Worm (Caenorhabditis elegans) whole organism, L4 larva: ENCODE measurements around the gene baf-1.

Experiments used
- F10B5.3 ChIP-seq: sonication (generic microtip); optimal IDR thresholded peaks from 2 replicates; lab custom pipeline; 2016; ENCODE audit warnings: mild to moderate bottlenecking, missing genetic modification characterization, missing compliant biosample characterization
- F26F4.8 ChIP-seq: fragments of 200-800 bp; sonication (Bioruptor generic); conservative IDR thresholded peaks from 2 replicates; pipeline ENCODE4 v1.3.6; 2022; ENCODE audit warnings: missing genetic modification characterization, missing compliant biosample characterization
- F37D6.2 ChIP-seq: sonication (generic microtip); optimal IDR thresholded peaks from 2 replicates; lab custom pipeline; 2016; ENCODE audit warnings: mild to moderate bottlenecking, missing genetic modification characterization, missing compliant biosample characterization
- T20F7.1 ChIP-seq: fragments of 200-800 bp; sonication (Bioruptor generic); optimal IDR thresholded peaks from 2 replicates; lab custom pipeline; 2018; ENCODE audit warnings: mild to moderate bottlenecking, missing genetic modification characterization, missing compliant biosample characterization
- T26A8.4 ChIP-seq: fragments of 200-800 bp; sonication (Bioruptor generic); IDR thresholded peaks from 2 replicates; pipeline ENCODE4 v1.3.6; 2022; ENCODE audit warnings: missing genetic modification characterization, missing compliant biosample characterization
- ZK337.2 ChIP-seq: fragments of 200-800 bp; sonication (Bioruptor generic); IDR thresholded peaks from 2 replicates; pipeline ENCODE4 v1.3.6; 2022; ENCODE audit warnings: missing genetic modification reagents, missing genetic modification characterization, missing compliant biosample characterization
- ZK546.5 ChIP-seq, 2 experiments: sonication (generic microtip); optimal IDR thresholded peaks; 2 replicates each; lab custom pipeline; 2017; ENCODE audit warnings: missing biosample characterization in 2 of 2, missing genetic modification characterization in 2 of 2
- aha-1 ChIP-seq: fragments of 150-350 bp; peaks from one replicate; lab custom pipeline; 2014; ENCODE audit warnings: missing biosample characterization, missing genetic modification characterization
- aly-2 ChIP-seq: sonication (generic microtip); optimal IDR thresholded peaks from 2 replicates; lab custom pipeline; 2018; ENCODE audit warnings: missing biosample characterization, missing genetic modification characterization
- ceh-20 ChIP-seq: fragments of 200-800 bp; sonication (Bioruptor generic); IDR thresholded peaks from 2 replicates; pipeline ENCODE4 v1.3.6; 2022; ENCODE audit warnings: missing genetic modification reagents, missing genetic modification characterization, missing compliant biosample characterization
- ceh-32 ChIP-seq: sonication (generic microtip); optimal IDR thresholded peaks from 2 replicates; lab custom pipeline; 2016; ENCODE audit warnings: mild to moderate bottlenecking, missing genetic modification characterization, missing compliant biosample characterization; ENCODE audit not compliant: poor library complexity
- ces-1 ChIP-seq: fragments of 150-350 bp; sonication (generic microtip); optimal IDR thresholded peaks from 4 replicates; lab custom pipeline; 2014; ENCODE audit warnings: missing biosample characterization, missing genetic modification reagents, missing genetic modification characterization
- daf-12 ChIP-seq: fragments of 150-350 bp; optimal IDR thresholded peaks from 2 replicates; lab custom pipeline; 2014; ENCODE audit warnings: missing biosample characterization, missing genetic modification reagents, missing genetic modification characterization
- daf-19 ChIP-seq: fragments of 200-800 bp; sonication (Bioruptor generic); conservative IDR thresholded peaks from 2 replicates; pipeline ENCODE4 v1.3.6; 2022; ENCODE audit warnings: missing genetic modification characterization, missing compliant biosample characterization
- dmd-6 ChIP-seq: fragments of 200-800 bp; sonication (Bioruptor generic); IDR thresholded peaks from 2 replicates; pipeline ENCODE4 v1.3.6; 2022; ENCODE audit warnings: missing genetic modification reagents, missing genetic modification characterization, missing compliant biosample characterization
- dmd-8 ChIP-seq: fragments of 200-800 bp; sonication (Bioruptor generic); IDR thresholded peaks from 2 replicates; pipeline ENCODE4 v1.3.6; 2022; ENCODE audit warnings: missing genetic modification characterization, missing compliant biosample characterization
- dmd-9 ChIP-seq: fragments of 200-800 bp; sonication (Bioruptor generic); IDR thresholded peaks from 2 replicates; pipeline ENCODE4 v1.3.6; 2022; ENCODE audit warnings: missing genetic modification reagents, missing genetic modification characterization, missing compliant biosample characterization
- dve-1 ChIP-seq: sonication (generic microtip); optimal IDR thresholded peaks from 2 replicates; lab custom pipeline; 2017; ENCODE audit warnings: antibody characterized with exemption, mild to moderate bottlenecking, missing genetic modification characterization, missing compliant biosample characterization; ENCODE audit not compliant: insufficient read depth
- egl-43 ChIP-seq: fragments of 200-800 bp; sonication (Bioruptor generic); IDR thresholded peaks from 2 replicates; pipeline ENCODE4 v1.3.6; 2022; ENCODE audit warnings: missing genetic modification reagents, missing genetic modification characterization, missing compliant biosample characterization
- fkh-10 ChIP-seq: fragments of 150-350 bp; optimal IDR thresholded peaks from 2 replicates; lab custom pipeline; 2014; ENCODE audit warnings: missing biosample characterization, missing genetic modification reagents, missing genetic modification characterization
- hlh-30 ChIP-seq: sonication (generic microtip); optimal IDR thresholded peaks from 2 replicates; lab custom pipeline; 2017; ENCODE audit warnings: antibody characterized with exemption, mild to moderate bottlenecking, missing genetic modification characterization, missing compliant biosample characterization; ENCODE audit not compliant: insufficient read depth
- hmg-1.1 ChIP-seq: fragments of 200-800 bp; sonication (Bioruptor generic); IDR thresholded peaks from 2 replicates; pipeline ENCODE4 v1.3.6; 2022; ENCODE audit warnings: missing genetic modification reagents, missing genetic modification characterization, missing compliant biosample characterization
- jun-1 ChIP-seq: fragments of 150-350 bp; optimal IDR thresholded peaks from 2 replicates; lab custom pipeline; 2014; ENCODE audit warnings: missing biosample characterization, missing genetic modification reagents, missing genetic modification characterization
- lim-7 ChIP-seq: fragments of 200-800 bp; sonication (Bioruptor generic); IDR thresholded peaks from 2 replicates; pipeline ENCODE4 v1.3.6; 2022; ENCODE audit warnings: missing genetic modification characterization, missing compliant biosample characterization
- lin-1 ChIP-seq: fragments of 200-800 bp; sonication (Bioruptor generic); IDR thresholded peaks from 2 replicates; pipeline ENCODE4 v1.3.6; 2022; ENCODE audit warnings: missing genetic modification reagents, missing genetic modification characterization, missing compliant biosample characterization
- lin-13 ChIP-seq: fragments of 150-350 bp; optimal IDR thresholded peaks from 2 replicates; lab custom pipeline; 2014; ENCODE audit warnings: missing biosample characterization, missing genetic modification reagents, missing genetic modification characterization
- lin-15B ChIP-seq: fragments of 150-350 bp; sonication (generic microtip); optimal IDR thresholded peaks from 3 replicates; lab custom pipeline; 2014; ENCODE audit warnings: missing biosample characterization, missing genetic modification characterization
- lin-29 ChIP-seq: fragments of 200-800 bp; sonication (Bioruptor generic); IDR thresholded peaks from 2 replicates; pipeline ENCODE4 v1.3.6; 2022; ENCODE audit warnings: missing genetic modification reagents, missing genetic modification characterization, missing compliant biosample characterization
- madf-9 ChIP-seq: fragments of 200-800 bp; sonication (Bioruptor generic); conservative IDR thresholded peaks from 2 replicates; pipeline ENCODE4 v1.3.6; 2022; ENCODE audit warnings: missing genetic modification reagents, missing genetic modification characterization, missing compliant biosample characterization
- mxl-3 ChIP-seq: fragments of 200-800 bp; sonication (Bioruptor generic); optimal IDR thresholded peaks from 2 replicates; lab custom pipeline; 2018; ENCODE audit warnings: mild to moderate bottlenecking, missing genetic modification characterization, missing compliant biosample characterization
- nhr-10 ChIP-seq: fragments of 150-350 bp; optimal IDR thresholded peaks from 2 replicates; lab custom pipeline; 2014; ENCODE audit warnings: missing biosample characterization, missing genetic modification characterization
- nhr-11 ChIP-seq: fragments of 150-350 bp; optimal IDR thresholded peaks from 2 replicates; lab custom pipeline; 2014; ENCODE audit warnings: missing biosample characterization, missing genetic modification characterization
- nhr-237 ChIP-seq: sonication (generic microtip); optimal IDR thresholded peaks from 2 replicates; lab custom pipeline; 2017; ENCODE audit warnings: missing biosample characterization, missing genetic modification characterization
- nhr-28 ChIP-seq: fragments of 150-350 bp; optimal IDR thresholded peaks from 2 replicates; lab custom pipeline; 2014; ENCODE audit warnings: missing biosample characterization, missing genetic modification characterization
- nhr-41 ChIP-seq: fragments of 200-800 bp; sonication (Bioruptor generic); IDR thresholded peaks from 2 replicates; pipeline ENCODE4 v1.3.6; 2022; ENCODE audit warnings: missing genetic modification reagents, missing genetic modification characterization, missing compliant biosample characterization
- nhr-42 ChIP-seq: fragments of 200-800 bp; sonication (Bioruptor generic); IDR thresholded peaks from 2 replicates; pipeline ENCODE4 v1.3.6; 2022; ENCODE audit warnings: missing genetic modification characterization, missing compliant biosample characterization
- nhr-6 ChIP-seq: fragments of 150-350 bp; optimal IDR thresholded peaks from 2 replicates; lab custom pipeline; 2014; ENCODE audit warnings: missing biosample characterization, missing genetic modification characterization
- nhr-77 ChIP-seq: fragments of 150-350 bp; optimal IDR thresholded peaks from 2 replicates; lab custom pipeline; 2014; ENCODE audit warnings: missing biosample characterization, missing genetic modification characterization
- pqm-1 ChIP-seq: sonication (generic microtip); optimal IDR thresholded peaks from 2 replicates; lab custom pipeline; 2017; ENCODE audit warnings: missing biosample characterization, missing genetic modification characterization
- rbr-2 ChIP-seq: sonication (generic microtip); optimal IDR thresholded peaks from 2 replicates; lab custom pipeline; 2016; ENCODE audit warnings: missing genotype, missing genetic modification characterization, missing compliant biosample characterization
- saeg-2 ChIP-seq: fragments of 200-800 bp; sonication (Bioruptor generic); IDR thresholded peaks from 2 replicates; pipeline ENCODE4 v1.3.6; 2022; ENCODE audit warnings: missing genetic modification reagents, missing genetic modification characterization, missing compliant biosample characterization
- sdz-12 ChIP-seq: fragments of 200-800 bp; sonication (Bioruptor generic); optimal IDR thresholded peaks from 2 replicates; lab custom pipeline; 2018; ENCODE audit warnings: mild to moderate bottlenecking, missing genetic modification characterization, missing compliant biosample characterization
- set-16 ChIP-seq: fragments of 200-800 bp; sonication (Bioruptor generic); IDR thresholded peaks from 2 replicates; pipeline ENCODE4 v1.3.6; 2022; ENCODE audit warnings: missing genetic modification reagents, missing genetic modification characterization, missing compliant biosample characterization
- spr-3 ChIP-seq: fragments of 200-800 bp; sonication (Bioruptor generic); optimal IDR thresholded peaks from 2 replicates; lab custom pipeline; 2018; ENCODE audit warnings: mild to moderate bottlenecking, missing genetic modification characterization, missing compliant biosample characterization
- tag-97 ChIP-seq: fragments of 200-800 bp; sonication (Bioruptor generic); IDR thresholded peaks from 2 replicates; pipeline ENCODE4 v1.3.6; 2022; ENCODE audit warnings: missing genetic modification characterization, missing compliant biosample characterization
- unc-130 ChIP-seq: sonication (generic microtip); optimal IDR thresholded peaks from 2 replicates; lab custom pipeline; 2016; ENCODE audit warnings: missing genetic modification reagents, missing genetic modification characterization, missing compliant biosample characterization
- unc-39 ChIP-seq: sonication (generic microtip); optimal IDR thresholded peaks from 2 replicates; lab custom pipeline; 2017; ENCODE audit warnings: missing biosample characterization, missing genetic modification characterization
- unc-62 ChIP-seq, 3 experiments: fragments of 150-350 bp in 1 of 3; sonication (generic microtip); optimal IDR thresholded peaks in 2 of 3; peaks in 1 of 3; 1 replicate in 1 of 3; 2 replicates in 2 of 3; lab custom pipeline; 2014 to 2017; ENCODE audit warnings: missing biosample characterization in 3 of 3, missing genetic modification characterization in 3 of 3, missing genetic modification reagents in 3 of 3, missing genotype in 1 of 3
- zfp-3 ChIP-seq: fragments of 200-800 bp; sonication (Bioruptor generic); conservative IDR thresholded peaks from 2 replicates; pipeline ENCODE4 v1.3.6; 2022; ENCODE audit warnings: missing genetic modification reagents, missing genetic modification characterization, missing compliant biosample characterization
- ztf-11 ChIP-seq: fragments of 150-350 bp; optimal IDR thresholded peaks from 2 replicates; lab custom pipeline; 2014; ENCODE audit warnings: missing biosample characterization, missing genetic modification characterization

Gene baf-1

ce11 chrIII:9455980-9456658 is 11.1 kb upstream of the baf-1 start, which contains the start of the genes rheb-1 and spk-1 (continued):
- TF ChIP-seq F10B5.3 (tag; lab: Kevin White, UChicago) (peak; percentile 37), tag-97 (GFP tag; lab: Robert Waterston, UW) (no peak), hlh-30 (tag; lab: Kevin White, UChicago) (peak; percentile 97), spr-3 (GFP tag; lab: Kevin White, UChicago) (peak; percentile 64), pqm-1 (tag; lab: Kevin White, UChicago) (peak; percentile 53), ztf-11 (no peak), ZK546.5 (tag; optimal IDR thresholded peaks at IDR 0.05; lab: Kevin White, UChicago) (peak; percentile 21 to 95), nhr-11 (tag; lab: Kevin White, UChicago) (peak; percentile 70), nhr-42 (0 out of 2 replicates have a peak, but pooled peaks have one; percentile 53), dmd-9 (GFP tag; lab: Robert Waterston, UW) (no peak), daf-12 (no peak), saeg-2 (peak; percentile 78; the same call in 1 of the 2 replicates), zfp-3 (GFP tag; lab: Robert Waterston, UW) (peak; percentile 63; the same call in 1 of the 2 replicates), lin-1 (peak; percentile 88), unc-62 (GFP tag; optimal IDR thresholded peaks at IDR 0.05 in 1 of 2; lab: Kevin White, UChicago) (no peak), unc-62 (tag; optimal IDR thresholded peaks at IDR 0.05; lab: Kevin White, UChicago) (no peak), T26A8.4 (GFP tag; lab: Robert Waterston, UW) (peak; percentile 94), aly-2 (tag; lab: Kevin White, UChicago) (no peak), F26F4.8 (GFP tag; lab: Robert Waterston, UW) (no peak), lin-13 (GFP tag; lab: Kevin White, UChicago) (peak; percentile 85), fkh-10 (GFP tag; lab: Kevin White, UChicago) (peak; percentile 80), unc-130 (GFP tag; lab: Kevin White, UChicago) (peak; percentile 81), rbr-2 (tag; lab: Kevin White, UChicago) (peak; percentile 89), nhr-237 (tag; lab: Kevin White, UChicago) (no peak), egl-43 (GFP tag; lab: Robert Waterston, UW) (peak; percentile 52; the same call in 1 of the 2 replicates), dmd-8 (GFP tag; lab: Robert Waterston, UW) (no peak), nhr-28 (tag; lab: Kevin White, UChicago) (peak; percentile 90), mxl-3 (GFP tag; lab: Kevin White, UChicago) (peak; percentile 70), set-16 (GFP tag; lab: Robert Waterston, UW) (peak; percentile 61), T20F7.1 (peak; percentile 83), lin-15B (no peak), nhr-6 (tag; lab: Kevin White, UChicago) (peak; percentile 94), dve-1 (tag; lab: Kevin White, UChicago) (peak; percentile 99), ceh-32 (tag; lab: Kevin White, UChicago) (no peak), nhr-77 (tag; lab: Kevin White, UChicago) (peak; percentile 93), hmg-1.1 (GFP tag; lab: Robert Waterston, UW) (peak; percentile 77; the same call in 1 of the 2 replicates), aha-1 (tag; lab: Kevin White, UChicago) (peak; percentile 91), ceh-20 (GFP tag; lab: Robert Waterston, UW) (peak; percentile 91), madf-9 (GFP tag; lab: Robert Waterston, UW) (peak; percentile 64; the same call in 1 of the 2 replicates), ces-1 (GFP tag; lab: Kevin White, UChicago) (no peak), nhr-10 (peak; percentile 45), sdz-12 (GFP tag; lab: Kevin White, UChicago) (no peak), lin-29 (GFP tag; lab: Robert Waterston, UW) (peak; percentile 57; the same call in 1 of the 2 replicates), dmd-6 (peak; percentile 97), nhr-41 (GFP tag; lab: Robert Waterston, UW) (0 out of 2 replicates have a peak, but pooled peaks have one; percentile 22), unc-39 (tag; lab: Kevin White, UChicago) (no peak), daf-19 (no peak), jun-1 (no peak), ZK337.2 (no peak), F37D6.2 (tag; lab: Kevin White, UChicago) (peak; percentile 72), lim-7 (GFP tag; lab: Robert Waterston, UW) (no peak)
